Worm (Caenorhabditis elegans) whole organism, L2 larva: Measurements from ENCODE around the gene C16C10.13.
A peak's percentile ranks its signal among the peaks of the same experiment; 100 is the strongest.

Source experiments
- C34F6.9 ChIP-seq: fragments of 150-350 bp; optimal IDR thresholded peaks from 2 replicates; lab custom pipeline; 2014; ENCODE audit warnings: missing biosample characterization, missing genetic modification characterization
- F13H6.1 ChIP-seq: sonication (generic microtip); optimal IDR thresholded peaks from 2 replicates; lab custom pipeline; 2016; ENCODE audit warnings: missing genetic modification characterization, missing compliant biosample characterization
- R02D3.7 ChIP-seq: fragments of 150-350 bp; optimal IDR thresholded peaks from 2 replicates; lab custom pipeline; 2014; ENCODE audit warnings: missing biosample characterization, missing genetic modification characterization
- Y55F3AM.14 ChIP-seq: fragments of 200-800 bp; sonication (Bioruptor generic); optimal IDR thresholded peaks from 2 replicates; lab custom pipeline; 2018; ENCODE audit warnings: mild to moderate bottlenecking, missing genetic modification characterization, missing compliant biosample characterization
- ZK546.5 ChIP-seq: sonication (generic microtip); optimal IDR thresholded peaks from 2 replicates; lab custom pipeline; 2017; ENCODE audit warnings: missing biosample characterization, missing genetic modification characterization
- alr-1 ChIP-seq: fragments of 150-350 bp; optimal IDR thresholded peaks from 2 replicates; lab custom pipeline; 2014; ENCODE audit warnings: missing biosample characterization, missing genetic modification characterization
- blmp-1 ChIP-seq: sonication (generic microtip); optimal IDR thresholded peaks from 2 replicates; lab custom pipeline; 2017; ENCODE audit warnings: missing genetic modification characterization, mild to moderate bottlenecking, missing compliant biosample characterization, antibody characterized with exemption, moderate library complexity; ENCODE audit not compliant: insufficient read depth
- ceh-82 ChIP-seq: fragments of 150-350 bp; optimal IDR thresholded peaks from 2 replicates; lab custom pipeline; 2014; ENCODE audit warnings: missing biosample characterization, missing genetic modification characterization
- crh-2 ChIP-seq: sonication (generic microtip); optimal IDR thresholded peaks from 2 replicates; lab custom pipeline; 2017; ENCODE audit warnings: missing biosample characterization, missing genetic modification characterization
- dmd-4 ChIP-seq: sonication (generic microtip); optimal IDR thresholded peaks from 2 replicates; lab custom pipeline; 2017; ENCODE audit warnings: missing biosample characterization, missing genetic modification characterization
- egl-27 ChIP-seq: sonication (generic microtip); optimal IDR thresholded peaks from 3 replicates; lab custom pipeline; 2017; ENCODE audit warnings: missing biosample characterization, missing genetic modification reagents, missing genetic modification characterization
- elt-1 ChIP-seq: fragments of 150-350 bp; optimal IDR thresholded peaks from 2 replicates; lab custom pipeline; 2014; ENCODE audit warnings: missing biosample characterization, missing genetic modification characterization
- elt-3 ChIP-seq: sonication (generic microtip); optimal IDR thresholded peaks from 2 replicates; lab custom pipeline; 2017; ENCODE audit warnings: missing biosample characterization, missing genetic modification characterization
- lin-11 ChIP-seq: fragments of 150-350 bp; sonication (generic microtip); optimal IDR thresholded peaks from 2 replicates; lab custom pipeline; 2014; ENCODE audit warnings: missing biosample characterization, missing genetic modification characterization, inconsistent platforms, mixed read lengths
- lin-13 ChIP-seq: fragments of 150-350 bp; optimal IDR thresholded peaks from 2 replicates; lab custom pipeline; 2014; ENCODE audit warnings: missing biosample characterization, missing genetic modification reagents, missing genetic modification characterization
- lin-39 ChIP-seq: fragments of 150-350 bp; optimal IDR thresholded peaks from 2 replicates; lab custom pipeline; 2014; ENCODE audit warnings: missing biosample characterization, missing genetic modification reagents, missing genetic modification characterization
- lsy-2 ChIP-seq, 2 experiments: fragments of 150-350 bp in 1 of 2; sonication (generic microtip) in 1 of 2; optimal IDR thresholded peaks; 2 replicates each; lab custom pipeline; 2014 to 2017; ENCODE audit warnings: missing biosample characterization in 2 of 2, missing genetic modification characterization in 2 of 2
- mab-5 ChIP-seq: fragments of 150-350 bp; optimal IDR thresholded peaks from 2 replicates; lab custom pipeline; 2014; ENCODE audit warnings: missing biosample characterization, missing genetic modification characterization
- nhr-11 ChIP-seq: fragments of 150-350 bp; optimal IDR thresholded peaks from 2 replicates; lab custom pipeline; 2014; ENCODE audit warnings: missing biosample characterization, missing genetic modification characterization
- nhr-12 ChIP-seq: fragments of 150-350 bp; optimal IDR thresholded peaks from 2 replicates; lab custom pipeline; 2014; ENCODE audit warnings: missing biosample characterization, missing genetic modification characterization
- nhr-129 ChIP-seq: fragments of 150-350 bp; optimal IDR thresholded peaks from 2 replicates; lab custom pipeline; 2014; ENCODE audit warnings: missing biosample characterization, missing genetic modification characterization
- nhr-21 ChIP-seq: fragments of 150-350 bp; optimal IDR thresholded peaks from 2 replicates; lab custom pipeline; 2014; ENCODE audit warnings: missing biosample characterization, missing genetic modification characterization
- nhr-237 ChIP-seq: fragments of 150-350 bp; optimal IDR thresholded peaks from 2 replicates; lab custom pipeline; 2014; ENCODE audit warnings: missing biosample characterization, missing genetic modification characterization
- nhr-25 ChIP-seq: fragments of 150-350 bp; sonication (generic microtip); optimal IDR thresholded peaks from 3 replicates; lab custom pipeline; 2014; ENCODE audit warnings: missing biosample characterization, missing genetic modification characterization
- sem-4 ChIP-seq: fragments of 150-350 bp; optimal IDR thresholded peaks from 2 replicates; lab custom pipeline; 2014; ENCODE audit warnings: missing biosample characterization, missing genetic modification reagents, missing genetic modification characterization
- sma-3 ChIP-seq: sonication (generic microtip); optimal IDR thresholded peaks from 2 replicates; lab custom pipeline; 2016; ENCODE audit warnings: missing genetic modification reagents, missing genetic modification characterization, missing compliant biosample characterization
- sma-9 ChIP-seq, 2 experiments: fragments of 150-350 bp in 1 of 2; sonication (generic microtip) in 1 of 2; optimal IDR thresholded peaks; 2 replicates each; lab custom pipeline; 2014 to 2016; ENCODE audit warnings: missing genetic modification characterization in 2 of 2, mild to moderate bottlenecking in 1 of 2, missing biosample characterization in 1 of 2, missing compliant biosample characterization in 1 of 2, missing genetic modification reagents in 1 of 2, moderate library complexity in 1 of 2
- snpc-4 ChIP-seq: fragments of 150-350 bp; optimal IDR thresholded peaks from 2 replicates; lab custom pipeline; 2014; ENCODE audit warnings: missing biosample characterization, missing genetic modification characterization
- unc-39 ChIP-seq: fragments of 150-350 bp; optimal IDR thresholded peaks from 2 replicates; lab custom pipeline; 2014; ENCODE audit warnings: missing biosample characterization, missing genetic modification characterization
- unc-55 ChIP-seq: fragments of 150-350 bp; sonication (generic microtip); optimal IDR thresholded peaks from 3 replicates; lab custom pipeline; 2014; ENCODE audit warnings: missing biosample characterization, missing genetic modification reagents, missing genetic modification characterization
- zag-1 ChIP-seq: fragments of 150-350 bp; optimal IDR thresholded peaks from 2 replicates; lab custom pipeline; 2014; ENCODE audit warnings: missing biosample characterization, missing genetic modification characterization
- ztf-1 ChIP-seq: fragments of 200-800 bp; sonication (Bioruptor generic); conservative IDR thresholded peaks from 2 replicates; pipeline ENCODE4 v1.3.6; 2022; ENCODE audit warnings: missing genetic modification characterization, missing compliant biosample characterization
- ztf-11 ChIP-seq: sonication (generic microtip); optimal IDR thresholded peaks from 2 replicates; lab custom pipeline; 2017; ENCODE audit warnings: missing biosample characterization, missing genetic modification characterization
- ztf-4 ChIP-seq: fragments of 150-350 bp; optimal IDR thresholded peaks from 2 replicates; lab custom pipeline; 2014; ENCODE audit warnings: missing biosample characterization, missing genetic modification characterization

Gene C16C10.13

DNA sequence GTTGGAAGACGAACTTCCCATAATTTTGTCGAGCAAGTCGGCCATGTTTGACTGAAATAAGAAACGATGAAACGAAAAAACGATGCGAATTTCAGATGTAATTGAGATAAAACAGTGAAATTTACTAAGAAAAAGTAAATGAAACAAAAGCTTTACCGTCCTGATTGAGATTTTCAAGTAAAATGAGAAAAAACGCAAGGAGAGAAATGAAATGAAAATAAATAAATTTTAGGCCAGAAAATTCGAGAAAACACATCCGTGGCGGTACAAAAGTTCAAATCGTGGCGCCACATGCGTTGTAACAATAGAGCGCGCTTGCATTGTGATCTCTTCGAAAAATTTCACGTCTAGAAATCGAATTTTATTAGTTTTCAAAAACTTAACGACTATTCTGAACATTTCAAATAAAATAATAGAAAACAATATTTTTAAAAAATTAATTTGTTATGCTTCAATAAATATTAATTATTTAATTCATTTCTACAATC lies at the start of gene C16C10.13, which contains the start of gene hrde-1:
TSS of gene C16C10.13 (plus strand) at position 332 of the 488 bp plus-strand sequence.
TSS of gene hrde-1 (minus strand) at position 51 of the 488 bp plus-strand sequence.
- TF ChIP-seq zag-1 (tag; lab: Kevin White, UChicago) (no peak), ztf-4 (tag; lab: Kevin White, UChicago) (no peak), elt-3 (tag; lab: Kevin White, UChicago) (no peak), sma-9 (GFP tag; optimal IDR thresholded peaks at IDR 0.05; lab: Kevin White, UChicago) (no peak), sma-9 (tag; optimal IDR thresholded peaks at IDR 0.05; lab: Kevin White, UChicago) (no peak), unc-39 (tag; lab: Kevin White, UChicago) (no peak), Y55F3AM.14 (GFP tag; lab: Kevin White, UChicago) (no peak), snpc-4 (tag; lab: Kevin White, UChicago) (no peak), nhr-25 (tag; lab: Kevin White, UChicago) (no peak), dmd-4 (tag; lab: Kevin White, UChicago) (no peak)

DNA sequence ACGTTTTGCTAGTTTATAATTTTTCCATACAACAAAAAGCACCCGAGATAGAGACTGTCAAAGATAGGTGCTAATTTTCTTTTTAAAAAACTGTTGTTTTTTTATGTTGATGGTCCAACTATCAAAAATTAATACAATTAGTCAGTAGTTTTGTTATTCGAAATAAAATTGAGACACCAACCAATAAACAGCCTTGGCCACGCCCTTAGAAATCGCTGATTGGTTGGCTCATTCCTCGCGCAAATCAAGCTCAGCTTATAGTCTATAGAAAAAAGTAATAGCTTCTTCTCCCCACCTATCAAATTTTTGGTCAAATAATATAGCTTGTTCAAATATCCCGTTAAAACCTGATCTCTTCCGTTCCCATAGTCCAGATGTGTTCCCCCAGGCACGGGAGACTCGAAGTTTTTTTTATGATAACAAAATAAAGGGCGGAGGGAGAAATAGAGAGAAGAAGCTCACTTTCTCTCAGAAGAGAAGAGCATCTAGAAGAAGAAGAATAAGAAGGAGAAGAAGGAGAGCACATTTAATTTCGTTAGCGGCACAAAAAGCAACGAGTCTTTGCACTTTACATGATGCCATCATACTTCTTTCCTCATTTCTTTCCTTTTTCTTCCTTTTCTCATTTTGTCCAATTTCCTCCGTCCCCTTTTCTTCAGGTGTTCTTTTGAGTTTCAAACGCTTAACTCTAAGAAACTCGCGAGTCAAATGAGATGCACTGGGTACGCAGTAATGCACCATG lies 44.3 kb upstream of the C16C10.13 start:
- TF ChIP-seq sem-4 (tag; lab: Kevin White, UChicago) (no peak), lsy-2 (tag; optimal IDR thresholded peaks at IDR 0.05; lab: Kevin White, UChicago) (peak in 1 of 2 experiments; percentile 1), zag-1 (tag; lab: Kevin White, UChicago) (peak; percentile 51)
- TF ChIP-seq, all 48 proteins: peak for 2

DNA sequence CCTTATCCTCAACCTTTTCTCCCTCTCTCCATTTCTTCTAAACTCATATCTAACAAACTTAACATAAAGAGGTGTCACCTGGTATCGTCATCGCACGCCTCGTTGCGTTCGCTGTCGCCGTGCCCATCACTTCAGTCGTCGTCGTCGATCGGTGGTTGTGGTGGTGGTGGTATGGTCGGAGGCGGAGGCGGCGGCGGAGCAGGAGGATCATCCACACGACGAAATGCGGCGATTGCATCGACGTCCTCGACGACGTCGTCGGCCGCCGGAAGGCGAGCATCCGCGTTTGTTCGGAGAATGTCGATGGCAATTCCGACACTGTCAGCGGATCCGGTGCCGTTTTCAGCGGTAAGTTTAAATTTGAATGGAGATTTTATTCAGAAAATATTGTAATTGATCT lies 42.2 kb upstream of the C16C10.13 start:
- TF ChIP-seq elt-1: no peak
- TF ChIP-seq ztf-11 (tag; lab: Kevin White, UChicago): no peak
- TF ChIP-seq blmp-1 (tag; lab: Kevin White, UChicago): no peak
- no peak for TF ChIP-seq nhr-25 (tag; lab: Kevin White, UChicago)
- no peak for TF ChIP-seq lin-11 (tag; lab: Kevin White, UChicago)
- TF ChIP-seq nhr-11 (tag; lab: Kevin White, UChicago): no peak
- TF ChIP-seq alr-1: no peak
- TF ChIP-seq nhr-237 (tag; lab: Kevin White, UChicago): no peak
- TF ChIP-seq dmd-4 (tag; lab: Kevin White, UChicago): no peak
- no peak for TF ChIP-seq R02D3.7
- TF ChIP-seq nhr-129 (tag; lab: Kevin White, UChicago): no peak
- TF ChIP-seq ZK546.5 (tag; lab: Kevin White, UChicago): no peak
- no peak for TF ChIP-seq nhr-21 (tag; lab: Kevin White, UChicago)
- no peak for TF ChIP-seq ztf-4 (tag; lab: Kevin White, UChicago)
- no peak for TF ChIP-seq sma-3 (GFP tag; lab: Kevin White, UChicago)
- TF ChIP-seq ztf-1: no peak

DNA sequence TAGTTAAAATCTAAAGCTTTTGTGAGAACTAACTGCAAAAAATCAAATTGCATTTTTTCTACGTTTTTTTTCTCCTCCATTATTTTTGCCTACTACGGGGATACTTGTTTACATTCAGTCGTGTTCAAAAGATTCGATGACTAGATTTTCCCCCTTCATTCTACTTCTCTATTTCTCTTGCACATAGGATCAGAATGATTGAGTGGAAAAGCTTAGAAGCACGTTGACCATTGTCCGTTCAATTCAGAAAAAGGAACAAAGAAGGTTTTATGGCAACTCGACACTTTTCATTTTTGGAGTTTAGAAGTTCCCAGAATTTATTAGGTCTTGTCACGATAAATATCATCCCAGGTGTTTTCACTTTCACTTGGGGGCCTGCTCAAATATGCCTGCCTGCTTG lies 39.1 kb upstream of the C16C10.13 start:
- TF ChIP-seq lin-39 (tag; lab: Kevin White, UChicago) (no peak), unc-55 (peak; percentile 51)

DNA sequence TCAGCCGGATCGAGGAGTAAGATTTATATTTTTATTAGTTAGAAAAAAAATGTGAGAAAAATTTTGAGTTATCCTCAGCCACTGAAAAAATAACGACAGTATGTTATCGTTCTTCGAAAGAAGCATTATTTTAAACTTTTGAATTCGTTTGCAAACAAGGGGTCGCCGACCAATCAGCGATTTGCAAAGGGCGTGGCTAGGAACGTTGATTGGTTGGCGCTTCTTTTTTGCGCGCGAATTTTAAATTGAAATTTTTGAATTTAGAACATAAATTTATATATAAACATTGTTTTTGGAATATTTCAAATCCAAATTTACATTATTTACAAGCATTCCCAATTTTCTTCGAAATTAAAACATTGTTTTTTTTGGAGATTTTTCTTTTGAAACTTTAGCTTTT lies 33.1 kb upstream of the C16C10.13 start:
- TF ChIP-seq egl-27: no peak
- no peak for TF ChIP-seq C34F6.9 (tag; lab: Kevin White, UChicago)
- TF ChIP-seq lin-13: no peak
- TF ChIP-seq ceh-82 (tag; lab: Kevin White, UChicago): no peak
- no peak for TF ChIP-seq mab-5 (tag; lab: Kevin White, UChicago)
- TF ChIP-seq ZK546.5 (tag; lab: Kevin White, UChicago): no peak
- no peak for TF ChIP-seq zag-1 (tag; lab: Kevin White, UChicago)
- no peak for TF ChIP-seq nhr-12 (tag; lab: Kevin White, UChicago)
- no peak for TF ChIP-seq F13H6.1 (tag; lab: Kevin White, UChicago)
- TF ChIP-seq ztf-1: no peak
- TF ChIP-seq crh-2 (tag; lab: Kevin White, UChicago): no peak
